Worm (Caenorhabditis elegans) whole organism, L4 larva: ENCODE data around the gene rps-22.

Source experiments
- F49E8.2 ChIP-seq: sonication (generic microtip); optimal IDR thresholded peaks from 2 replicates; lab custom pipeline; 2016; ENCODE audit warnings: missing compliant biosample characterization, mild to moderate bottlenecking, missing genetic modification characterization, borderline replicate concordance
- Y5F2A.4 ChIP-seq: fragments of 200-800 bp; sonication (Bioruptor generic); optimal IDR thresholded peaks from 2 replicates; lab custom pipeline; 2018; ENCODE audit warnings: mild to moderate bottlenecking, missing genetic modification characterization, missing compliant biosample characterization
- ama-1 ChIP-seq: fragments of 150-350 bp; optimal IDR thresholded peaks from 2 replicates; lab custom pipeline; 2014; ENCODE audit warnings: inconsistent platforms, mixed read lengths
- egl-27 ChIP-seq: sonication (generic microtip); optimal IDR thresholded peaks from 3 replicates; lab custom pipeline; 2017; ENCODE audit warnings: missing biosample characterization, missing genetic modification reagents, missing genetic modification characterization
- fkh-10 ChIP-seq: fragments of 150-350 bp; optimal IDR thresholded peaks from 2 replicates; lab custom pipeline; 2014; ENCODE audit warnings: missing biosample characterization, missing genetic modification reagents, missing genetic modification characterization
- nhr-25 ChIP-seq: sonication (generic microtip); optimal IDR thresholded peaks from 2 replicates; lab custom pipeline; 2017; ENCODE audit warnings: missing genetic modification characterization, mild to moderate bottlenecking, missing compliant biosample characterization, antibody characterized with exemption, moderate library complexity, borderline replicate concordance; ENCODE audit not compliant: insufficient read depth
- zip-11 ChIP-seq: fragments of 200-800 bp; sonication (Bioruptor generic); IDR thresholded peaks from 2 replicates; pipeline ENCODE4 v1.3.6; 2022; ENCODE audit warnings: missing genetic modification characterization, missing compliant biosample characterization
- ztf-11 ChIP-seq: fragments of 150-350 bp; optimal IDR thresholded peaks from 2 replicates; lab custom pipeline; 2014; ENCODE audit warnings: missing biosample characterization, missing genetic modification characterization

- TF ChIP-seq fkh-10 (GFP tag; lab: Kevin White, UChicago) (no peak), zip-11 (no peak), Y5F2A.4 (no peak), nhr-25 (no peak), F49E8.2 (tag; lab: Kevin White, UChicago) (no peak), egl-27 (tag; lab: Kevin White, UChicago) (no peak), ama-1 (lab: Kevin White, UChicago) (no peak), ztf-11 (tag; lab: Kevin White, UChicago) (no peak)
Measured at ce11 chrIII:1997569-1997968, 47.2 kb downstream of the rps-22 start, which contains the start of gene lgc-42.
